Worm (Caenorhabditis elegans): ENCODE results near the gene F21D5.7.

DNA sequence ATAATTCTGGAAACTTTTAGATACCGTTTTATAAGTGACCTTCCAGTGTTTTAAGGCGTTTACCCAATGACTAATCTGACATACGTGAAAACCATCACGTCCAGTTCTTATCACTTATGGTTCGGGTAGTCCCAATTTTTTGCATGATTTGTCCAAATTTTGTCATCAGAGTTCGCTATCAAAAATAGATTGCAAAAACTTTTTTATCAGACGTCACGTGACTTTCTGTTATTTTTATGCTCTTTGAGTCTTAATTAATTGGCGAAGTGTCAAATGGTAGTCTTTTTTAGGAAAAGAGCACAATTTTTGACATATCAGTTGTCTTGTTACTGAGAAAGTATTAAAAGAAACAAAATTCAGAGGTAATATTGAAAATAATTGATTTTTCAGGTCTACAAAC, 13.9 kb downstream of the F21D5.7 start:
- TF ChIP-seq elt-2 (tag; optimal IDR thresholded peaks at IDR 0.05) (peak; percentile 86), nhr-47 (tag; optimal IDR thresholded peaks at IDR 0.05) (no peak), snpc-4 (tag; optimal IDR thresholded peaks at IDR 0.05) (no peak), lin-14 (GFP tag; optimal IDR thresholded peaks at IDR 0.05) (no peak), nhr-76 (tag; optimal IDR thresholded peaks at IDR 0.05) (no peak), unc-86 (tag; optimal IDR thresholded peaks at IDR 0.05) (no peak), lin-13 (GFP tag; optimal IDR thresholded peaks at IDR 0.05) (no peak), skn-1 (tag; optimal IDR thresholded peaks at IDR 0.05) (no peak), sox-4 (tag; optimal IDR thresholded peaks at IDR 0.05) (no peak), fkh-4 (tag; optimal IDR thresholded peaks at IDR 0.05; ENCODE audit: borderline replicate concordance) (no peak), fkh-10 (GFP tag; optimal IDR thresholded peaks at IDR 0.05) (no peak), isw-1 (GFP tag; IDR thresholded peaks at IDR 0.05) (no peak), ama-1 (optimal IDR thresholded peaks at IDR 0.05) (no peak)

Data from whole organism, L1 larva.